Fruit fly (Drosophila melanogaster) whole organism, adult: Measurements from ENCODE around the gene CG43446.

Source experiments
- CG11617 ChIP-seq: fragments of 200-800 bp; sonication (Bioruptor generic); optimal IDR thresholded peaks from 2 replicates; lab custom pipeline; 2017; ENCODE audit warnings: mild to moderate bottlenecking, missing biosample characterization, missing genetic modification reagents, missing genetic modification characterization
- CG12768 ChIP-seq: fragments of 200-800 bp; sonication (Bioruptor generic); optimal IDR thresholded peaks from 2 replicates; lab custom pipeline; 2017; ENCODE audit warnings: missing biosample characterization, missing genetic modification characterization, mild to moderate bottlenecking, moderate library complexity, missing genetic modification reagents
- CG14711 ChIP-seq: fragments of 200-800 bp; sonication (Bioruptor generic); optimal IDR thresholded peaks from 2 replicates; lab custom pipeline; 2018; ENCODE audit warnings: missing biosample characterization, mild to moderate bottlenecking, missing genetic modification characterization, moderate library complexity
- CG1620 ChIP-seq: fragments of 200-800 bp; sonication (Bioruptor generic); optimal IDR thresholded peaks from 2 replicates; lab custom pipeline; 2016; ENCODE audit warnings: missing biosample characterization, missing genetic modification characterization
- CG33017 ChIP-seq: fragments of 200-800 bp; sonication (Bioruptor generic); optimal IDR thresholded peaks from 2 replicates; lab custom pipeline; 2018; ENCODE audit warnings: missing biosample characterization, mild to moderate bottlenecking, missing genetic modification characterization, moderate library complexity
- CG5204 ChIP-seq: fragments of 200-800 bp; sonication (Bioruptor generic); optimal IDR thresholded peaks from 2 replicates; lab custom pipeline; 2016; ENCODE audit warnings: missing biosample characterization, missing genetic modification characterization
- CG7045 ChIP-seq: fragments of 200-800 bp; sonication (Bioruptor generic); optimal IDR thresholded peaks from 2 replicates; lab custom pipeline; 2017; ENCODE audit warnings: missing biosample characterization, mild to moderate bottlenecking, missing genetic modification characterization
- CG7101 ChIP-seq: fragments of 200-800 bp; sonication (Bioruptor generic); optimal IDR thresholded peaks from 2 replicates; lab custom pipeline; 2018; ENCODE audit warnings: missing biosample characterization, mild to moderate bottlenecking, missing genetic modification characterization, moderate library complexity
- Clk ChIP-seq: fragments of 200-800 bp; sonication (Bioruptor generic); optimal IDR thresholded peaks from 2 replicates; lab custom pipeline; 2017; ENCODE audit warnings: missing biosample characterization, missing genetic modification characterization
- Crg-1 ChIP-seq: fragments of 200-800 bp; sonication (Bioruptor generic); optimal IDR thresholded peaks from 2 replicates; lab custom pipeline; 2016; ENCODE audit warnings: missing biosample characterization, missing genetic modification characterization
- Hr96 ChIP-seq: fragments of 200-800 bp; sonication (Bioruptor generic); optimal IDR thresholded peaks from 2 replicates; lab custom pipeline; 2016; ENCODE audit warnings: missing biosample characterization, missing genetic modification characterization
- Mnt ChIP-seq: fragments of 200-800 bp; sonication (Bioruptor generic); optimal IDR thresholded peaks from 2 replicates; lab custom pipeline; 2016; ENCODE audit warnings: missing biosample characterization, mild to moderate bottlenecking, missing genetic modification characterization
- bab1 ChIP-seq: fragments of 200-800 bp; sonication (Bioruptor generic); optimal IDR thresholded peaks from 3 replicates; lab custom pipeline; 2019; ENCODE audit warnings: missing biosample characterization, mild to moderate bottlenecking, missing genetic modification characterization, moderate library complexity
- cic ChIP-seq: fragments of 200-800 bp; sonication (Bioruptor generic); optimal IDR thresholded peaks from 2 replicates; lab custom pipeline; 2017; ENCODE audit warnings: missing biosample characterization, mild to moderate bottlenecking, missing genetic modification characterization, moderate library complexity
- cnc ChIP-seq, 2 experiments: fragments of >200 bp; optimal IDR thresholded peaks; 2 replicates each; lab custom pipeline; 2017
- kay ChIP-seq: fragments of 200-800 bp; sonication (Bioruptor generic); peaks from one replicate; lab custom pipeline; 2016; ENCODE audit warnings: missing biosample characterization, missing genetic modification characterization, borderline replicate concordance
- ovo ChIP-seq: fragments of 200-800 bp; sonication (Bioruptor generic); optimal IDR thresholded peaks from 2 replicates; lab custom pipeline; 2016; ENCODE audit warnings: missing biosample characterization, missing genetic modification characterization
- pad ChIP-seq: fragments of 200-800 bp; sonication (Bioruptor generic); optimal IDR thresholded peaks from 3 replicates; lab custom pipeline; 2017; ENCODE audit warnings: missing biosample characterization, missing genetic modification characterization, mild to moderate bottlenecking, moderate library complexity, missing genetic modification reagents
- tj ChIP-seq: fragments of 200-800 bp; sonication (Bioruptor generic); optimal IDR thresholded peaks from 3 replicates; lab custom pipeline; 2017; ENCODE audit warnings: missing biosample characterization, mild to moderate bottlenecking, missing genetic modification characterization, moderate library complexity
- toe ChIP-seq: fragments of 200-800 bp; sonication (Bioruptor generic); optimal IDR thresholded peaks from 2 replicates; lab custom pipeline; 2016; ENCODE audit warnings: missing biosample characterization, missing genetic modification characterization

The CG43446 gene

dm6 chr3R:20989657-20990056 lies 1.9 kb upstream of the CG43446 start:
- TF ChIP-seq Crg-1 (GFP tag; lab: Kevin White, UChicago) (no peak), CG11617 (GFP tag; lab: Kevin White, UChicago) (peak; percentile 26), CG7101 (tag; lab: Kevin White, UChicago) (peak; percentile 19), kay (GFP tag; lab: Kevin White, UChicago) (no peak), CG5204 (GFP tag; lab: Kevin White, UChicago) (peak; percentile 36), pad (peak; percentile 99), Clk (GFP tag; lab: Kevin White, UChicago) (no peak), bab1 (GFP tag; lab: Kevin White, UChicago) (peak; percentile 30), Mnt (GFP tag; lab: Kevin White, UChicago) (no peak), cic (no peak), CG33017 (tag; lab: Kevin White, UChicago) (no peak), tj (GFP tag; lab: Kevin White, UChicago) (no peak), ovo (GFP tag; lab: Kevin White, UChicago) (peak; percentile 37), toe (GFP tag; lab: Kevin White, UChicago) (peak; percentile 5), CG1620 (GFP tag; lab: Kevin White, UChicago) (peak; percentile 30), CG7045 (GFP tag; lab: Kevin White, UChicago) (no peak), Hr96 (peak; percentile 25), CG12768 (no peak), CG14711 (tag; lab: Kevin White, UChicago) (no peak), cnc (optimal IDR thresholded peaks at IDR 0.05; lab: Kevin White, UChicago) (no peak)

- TF ChIP-seq pad: no peak
- TF ChIP-seq toe (GFP tag; lab: Kevin White, UChicago): no peak
- no peak for TF ChIP-seq Clk (GFP tag; lab: Kevin White, UChicago)
- TF ChIP-seq CG1620 (GFP tag; lab: Kevin White, UChicago): no peak
- TF ChIP-seq CG11617 (GFP tag; lab: Kevin White, UChicago): no peak
- no peak for TF ChIP-seq CG33017 (tag; lab: Kevin White, UChicago)
- TF ChIP-seq CG12768: no peak
These were observed 1.3 kb upstream of the CG43446 start for dm6 chr3R:20989046-20989445.

DNA sequence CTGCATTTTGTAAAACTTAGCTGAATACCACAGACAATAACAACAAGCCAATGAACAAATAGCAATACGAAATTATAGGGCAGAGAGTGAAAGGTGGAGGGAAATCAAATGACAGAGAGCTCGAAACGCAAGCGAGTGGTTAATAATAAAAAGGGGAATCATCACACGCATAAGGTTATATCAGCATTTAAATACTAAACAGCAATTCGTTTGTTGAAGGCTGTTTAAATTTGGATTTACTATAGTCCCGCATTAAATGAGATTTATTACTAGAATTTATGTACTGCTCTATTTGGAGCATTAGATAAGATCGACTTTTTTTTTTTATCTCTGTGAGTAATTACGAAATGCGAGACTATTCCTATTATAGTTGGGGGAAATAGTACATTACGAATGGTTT lies 824 bp upstream of the CG43446 start:
- TF ChIP-seq ovo (GFP tag; lab: Kevin White, UChicago) (no peak), Hr96 (no peak), cic (no peak), CG5204 (GFP tag; lab: Kevin White, UChicago) (no peak), CG1620 (GFP tag; lab: Kevin White, UChicago) (no peak), pad (no peak), toe (GFP tag; lab: Kevin White, UChicago) (no peak), CG11617 (GFP tag; lab: Kevin White, UChicago) (no peak), tj (GFP tag; lab: Kevin White, UChicago) (no peak), CG7101 (tag; lab: Kevin White, UChicago) (no peak), Mnt (GFP tag; lab: Kevin White, UChicago) (no peak), Crg-1 (GFP tag; lab: Kevin White, UChicago) (no peak)

DNA sequence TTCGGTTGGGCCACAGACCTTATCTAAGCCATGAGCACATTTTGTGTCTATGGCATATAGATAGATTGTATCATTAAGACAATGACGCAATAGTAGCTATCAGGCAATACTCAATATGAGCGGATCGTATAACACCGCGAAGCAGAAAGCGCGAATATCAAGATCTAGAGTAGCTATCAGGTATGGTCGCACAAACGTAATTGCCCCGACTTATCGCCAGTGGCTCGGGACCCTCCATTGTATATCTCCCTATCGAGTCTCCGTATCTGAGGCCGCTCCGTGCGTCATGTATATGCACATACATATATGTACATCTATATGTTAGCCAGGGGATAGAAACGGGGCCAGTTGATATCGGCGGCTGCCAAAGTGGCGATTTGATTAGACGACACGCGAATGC lies 2.1 kb downstream of the CG43446 start:
- TF ChIP-seq CG7045 (GFP tag; lab: Kevin White, UChicago) (no peak), cic (peak; percentile 64), ovo (GFP tag; lab: Kevin White, UChicago) (no peak), bab1 (GFP tag; lab: Kevin White, UChicago) (no peak), kay (GFP tag; lab: Kevin White, UChicago) (peak; percentile 95), Mnt (GFP tag; lab: Kevin White, UChicago) (peak; percentile 2)

- TF ChIP-seq Hr96: no peak
These were observed 2.8 kb downstream of the CG43446 start for dm6 chr3R:20984902-20985301.

DNA sequence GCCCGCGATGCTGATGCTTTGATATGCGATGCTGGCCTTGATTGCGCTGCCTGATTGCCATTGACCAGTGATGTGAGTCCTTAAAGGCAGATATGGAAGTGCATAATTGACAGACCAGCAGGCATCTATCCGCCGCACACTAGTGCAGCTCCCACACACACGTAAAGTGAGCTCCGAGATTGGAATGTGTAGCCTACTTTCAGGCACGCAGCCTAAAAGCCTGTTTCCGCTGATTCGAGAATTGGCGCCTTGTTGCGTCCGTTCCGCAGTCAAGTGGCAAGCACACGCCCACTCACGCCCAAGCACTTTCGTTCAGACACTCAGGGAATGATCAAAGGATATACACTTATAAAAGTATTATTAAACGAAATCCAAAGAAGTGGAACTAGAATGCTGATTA lies 3.6 kb downstream of the CG43446 start:
- TF ChIP-seq CG7045 (GFP tag; lab: Kevin White, UChicago) (no peak), Mnt (GFP tag; lab: Kevin White, UChicago) (no peak), cic (no peak), toe (GFP tag; lab: Kevin White, UChicago) (no peak), bab1 (GFP tag; lab: Kevin White, UChicago) (no peak), ovo (GFP tag; lab: Kevin White, UChicago) (no peak)

- TF ChIP-seq cic (peak; percentile 78), Mnt (GFP tag; lab: Kevin White, UChicago) (peak; percentile 38), tj (GFP tag; lab: Kevin White, UChicago) (no peak), CG7101 (tag; lab: Kevin White, UChicago) (peak; percentile 6), pad (peak; percentile 41), CG12768 (no peak)
These were observed 9.9 kb downstream of the CG43446 start, which contains the start of gene Calx for dm6 chr3R:20977846-20978295. TSS of gene Calx (plus strand) at chr3R:20978183.
